Worm (Caenorhabditis elegans) whole organism, late embryonic: ENCODE data around the gene T12G3.11.

ENCODE experiments used
- C08G9.2 ChIP-seq: sonication (generic microtip); optimal IDR thresholded peaks from 2 replicates; lab custom pipeline; 2016; ENCODE audit warnings: mild to moderate bottlenecking, missing genetic modification characterization, moderate library complexity, missing compliant biosample characterization
- F13H6.1 ChIP-seq: sonication (generic microtip); optimal IDR thresholded peaks from 2 replicates; lab custom pipeline; 2016; ENCODE audit warnings: missing genetic modification characterization, missing compliant biosample characterization
- K09A11.1 ChIP-seq: sonication (generic microtip); optimal IDR thresholded peaks from 2 replicates; lab custom pipeline; 2017; ENCODE audit warnings: antibody characterized with exemption, mild to moderate bottlenecking, missing genetic modification characterization, missing compliant biosample characterization; ENCODE audit not compliant: insufficient read depth
- T23F11.4 ChIP-seq: fragments of 200-800 bp; sonication (Bioruptor generic); optimal IDR thresholded peaks from 2 replicates; lab custom pipeline; 2018; ENCODE audit warnings: mild to moderate bottlenecking, missing genetic modification characterization, missing compliant biosample characterization
- Y22D7AL.16 ChIP-seq: sonication (generic microtip); optimal IDR thresholded peaks from 2 replicates; lab custom pipeline; 2016; ENCODE audit warnings: missing genetic modification characterization, missing compliant biosample characterization
- ahr-1 ChIP-seq: sonication (generic microtip); optimal IDR thresholded peaks from 2 replicates; lab custom pipeline; 2016; ENCODE audit warnings: missing genetic modification characterization, missing compliant biosample characterization
- ama-1 ChIP-seq: fragments of 150-350 bp; optimal IDR thresholded peaks from 2 replicates; lab custom pipeline; 2014
- ceh-14 ChIP-seq: sonication (generic microtip); optimal IDR thresholded peaks from 2 replicates; lab custom pipeline; 2016; ENCODE audit warnings: missing genotype, missing genetic modification characterization, missing compliant biosample characterization
- ceh-19 ChIP-seq: fragments of 200-800 bp; sonication (Bioruptor generic); optimal IDR thresholded peaks from 2 replicates; lab custom pipeline; 2018; ENCODE audit warnings: mild to moderate bottlenecking, missing genetic modification characterization, missing compliant biosample characterization
- ceh-24 ChIP-seq: sonication (generic microtip); optimal IDR thresholded peaks from 2 replicates; lab custom pipeline; 2016; ENCODE audit warnings: mild to moderate bottlenecking, missing genetic modification characterization, missing compliant biosample characterization
- ceh-30 ChIP-seq: fragments of 150-350 bp; optimal IDR thresholded peaks from 2 replicates; lab custom pipeline; 2014; ENCODE audit warnings: missing biosample characterization, missing genetic modification characterization
- ceh-31 ChIP-seq: sonication (generic microtip); optimal IDR thresholded peaks from 2 replicates; lab custom pipeline; 2016; ENCODE audit warnings: missing genetic modification characterization, missing compliant biosample characterization
- ceh-34 ChIP-seq: sonication (generic microtip); optimal IDR thresholded peaks from 2 replicates; lab custom pipeline; 2016; ENCODE audit warnings: mild to moderate bottlenecking, missing genetic modification characterization, missing compliant biosample characterization
- ceh-45 ChIP-seq: fragments of 200-800 bp; sonication (Bioruptor generic); IDR thresholded peaks from 2 replicates; pipeline ENCODE4 v1.3.6; 2022; ENCODE audit warnings: missing genetic modification reagents, missing genetic modification characterization, missing compliant biosample characterization
- ceh-9 ChIP-seq: sonication (generic microtip); optimal IDR thresholded peaks from 2 replicates; lab custom pipeline; 2016; ENCODE audit warnings: mild to moderate bottlenecking, missing genetic modification characterization, inconsistent platforms, missing compliant biosample characterization
- che-1 ChIP-seq: sonication (generic microtip); optimal IDR thresholded peaks from 2 replicates; lab custom pipeline; 2016; ENCODE audit warnings: mild to moderate bottlenecking, missing genetic modification characterization, missing compliant biosample characterization
- dve-1 ChIP-seq: sonication (generic microtip); optimal IDR thresholded peaks from 2 replicates; lab custom pipeline; 2017; ENCODE audit warnings: antibody characterized with exemption, mild to moderate bottlenecking, missing genetic modification characterization, missing compliant biosample characterization
- elt-2 ChIP-seq: sonication (generic microtip); optimal IDR thresholded peaks from 2 replicates; lab custom pipeline; 2016; ENCODE audit warnings: missing genetic modification reagents, missing genetic modification characterization, missing compliant biosample characterization
- eyg-1 ChIP-seq: sonication (generic microtip); optimal IDR thresholded peaks from 2 replicates; lab custom pipeline; 2016; ENCODE audit warnings: missing genotype, missing genetic modification characterization, missing compliant biosample characterization
- fax-1 ChIP-seq: sonication (generic microtip); optimal IDR thresholded peaks from 2 replicates; lab custom pipeline; 2016; ENCODE audit warnings: missing genotype, missing genetic modification characterization, missing compliant biosample characterization
- fkh-10 ChIP-seq: fragments of 150-350 bp; optimal IDR thresholded peaks from 2 replicates; lab custom pipeline; 2014; ENCODE audit warnings: missing biosample characterization, missing genetic modification reagents, missing genetic modification characterization
- hlh-13 ChIP-seq: fragments of 200-800 bp; sonication (Bioruptor generic); optimal IDR thresholded peaks from 2 replicates; lab custom pipeline; 2018; ENCODE audit warnings: mild to moderate bottlenecking, missing genetic modification characterization, missing compliant biosample characterization
- hlh-15 ChIP-seq: sonication (generic microtip); optimal IDR thresholded peaks from 2 replicates; lab custom pipeline; 2016; ENCODE audit warnings: missing genetic modification characterization, missing compliant biosample characterization
- hlh-30 ChIP-seq: sonication (generic microtip); optimal IDR thresholded peaks from 2 replicates; lab custom pipeline; 2017; ENCODE audit warnings: antibody characterized with exemption, missing genetic modification characterization, missing compliant biosample characterization; ENCODE audit not compliant: insufficient read depth
- lim-6 ChIP-seq: sonication (generic microtip); optimal IDR thresholded peaks from 2 replicates; lab custom pipeline; 2016; ENCODE audit warnings: missing genetic modification characterization, missing compliant biosample characterization
- lin-11 ChIP-seq: fragments of 200-800 bp; sonication (Bioruptor generic); optimal IDR thresholded peaks from 2 replicates; lab custom pipeline; 2018; ENCODE audit warnings: mild to moderate bottlenecking, missing genetic modification characterization, missing compliant biosample characterization
- madf-2 ChIP-seq: sonication (generic microtip); optimal IDR thresholded peaks from 2 replicates; lab custom pipeline; 2017; ENCODE audit warnings: missing genetic modification characterization, missing compliant biosample characterization
- mec-3 ChIP-seq: sonication (generic microtip); optimal IDR thresholded peaks from 2 replicates; lab custom pipeline; 2016; ENCODE audit warnings: borderline replicate concordance, missing genetic modification characterization, missing compliant biosample characterization
- nfya-1 ChIP-seq: sonication (generic microtip); optimal IDR thresholded peaks from 2 replicates; lab custom pipeline; 2017; ENCODE audit warnings: missing genetic modification characterization, mild to moderate bottlenecking, missing compliant biosample characterization, antibody characterized with exemption, moderate library complexity
- nhr-232 ChIP-seq: sonication (generic microtip); optimal IDR thresholded peaks from 2 replicates; lab custom pipeline; 2016; ENCODE audit warnings: missing genetic modification characterization, missing compliant biosample characterization
- npax-4 ChIP-seq: sonication (generic microtip); optimal IDR thresholded peaks from 2 replicates; lab custom pipeline; 2016; ENCODE audit warnings: missing genetic modification characterization, missing compliant biosample characterization
- pat-9 ChIP-seq: fragments of 200-800 bp; sonication (Bioruptor generic); optimal IDR thresholded peaks from 2 replicates; lab custom pipeline; 2018; ENCODE audit warnings: mild to moderate bottlenecking, missing genetic modification characterization, moderate library complexity, missing compliant biosample characterization
- pha-2 ChIP-seq: sonication (generic microtip); optimal IDR thresholded peaks from 2 replicates; lab custom pipeline; 2017; ENCODE audit warnings: mild to moderate bottlenecking, missing genetic modification characterization, missing compliant biosample characterization
- pha-4 ChIP-seq: fragments of 150-350 bp; optimal IDR thresholded peaks from 2 replicates; lab custom pipeline; 2018; ENCODE audit warnings: missing biosample characterization, missing genetic modification reagents, missing genetic modification characterization
- pqm-1 ChIP-seq: sonication (generic microtip); optimal IDR thresholded peaks from 2 replicates; lab custom pipeline; 2016; ENCODE audit warnings: missing genetic modification characterization, missing compliant biosample characterization
- ref-2 ChIP-seq: sonication (generic microtip); optimal IDR thresholded peaks from 2 replicates; lab custom pipeline; 2016; ENCODE audit warnings: missing genetic modification characterization, missing compliant biosample characterization
- rnt-1 ChIP-seq: sonication (generic microtip); optimal IDR thresholded peaks from 2 replicates; lab custom pipeline; 2016; ENCODE audit warnings: missing genetic modification characterization, missing compliant biosample characterization
- sdc-2 ChIP-seq: sonication (generic microtip); optimal IDR thresholded peaks from 2 replicates; lab custom pipeline; 2016; ENCODE audit warnings: missing genotype, missing genetic modification characterization, missing compliant biosample characterization
- sox-4 ChIP-seq: sonication (generic microtip); optimal IDR thresholded peaks from 2 replicates; lab custom pipeline; 2017; ENCODE audit warnings: mild to moderate bottlenecking, missing genetic modification characterization, inconsistent platforms, missing compliant biosample characterization
- syd-9 ChIP-seq: sonication (generic microtip); optimal IDR thresholded peaks from 2 replicates; lab custom pipeline; 2016; ENCODE audit warnings: mild to moderate bottlenecking, missing genetic modification characterization, moderate library complexity, missing compliant biosample characterization
- tbx-7 ChIP-seq: sonication (generic microtip); optimal IDR thresholded peaks from 2 replicates; lab custom pipeline; 2016; ENCODE audit warnings: missing genotype, missing genetic modification characterization, missing compliant biosample characterization
- unc-3 ChIP-seq, 2 experiments: fragments of 200-800 bp in 1 of 2; sonication (Bioruptor generic) in 1 of 2; sonication (generic microtip) in 1 of 2; conservative IDR thresholded peaks in 1 of 2; optimal IDR thresholded peaks in 1 of 2; 2 replicates each; pipeline versions ENCODE4 v1.3.6 to Lab custom; 2016 to 2022; ENCODE audit warnings: missing compliant biosample characterization in 2 of 2, missing genetic modification characterization in 2 of 2, missing genetic modification reagents in 1 of 2
- unc-42 ChIP-seq: sonication (generic microtip); optimal IDR thresholded peaks from 2 replicates; lab custom pipeline; 2016; ENCODE audit warnings: missing genotype, missing genetic modification characterization, missing compliant biosample characterization
- unc-55 ChIP-seq: sonication (generic microtip); optimal IDR thresholded peaks from 2 replicates; lab custom pipeline; 2017; ENCODE audit warnings: missing biosample characterization, missing genetic modification reagents, missing genetic modification characterization

T12G3.11 gene

ce11 chrIV:12018920-12019319, 10.7 kb downstream of the T12G3.11 start:
- TF ChIP-seq hlh-13 (GFP tag; lab: Kevin White, UChicago) (no peak), hlh-15 (tag; lab: Kevin White, UChicago) (no peak), pqm-1 (tag; lab: Kevin White, UChicago) (no peak)

ce11 chrIV:12015586-12015985, 14.0 kb downstream of the T12G3.11 start, which contains the start of gene lips-6:
Gene lips-6, minus strand, starts transcription at chrIV:12015686.
- TF ChIP-seq F13H6.1 (tag; lab: Kevin White, UChicago) (no peak), ceh-45 (GFP tag; lab: Robert Waterston, UW) (no peak), T23F11.4 (no peak), Y22D7AL.16 (tag; lab: Kevin White, UChicago) (no peak), lin-11 (tag; lab: Kevin White, UChicago) (no peak), pha-4 (tag; lab: Kevin White, UChicago) (no peak), C08G9.2 (tag; lab: Kevin White, UChicago) (no peak), ama-1 (no peak), nhr-232 (tag; lab: Kevin White, UChicago) (no peak), unc-55 (GFP tag; lab: Kevin White, UChicago) (no peak)

- no peak for TF ChIP-seq mec-3
- TF ChIP-seq ceh-31 = no peak
- TF ChIP-seq hlh-15 (tag; lab: Kevin White, UChicago) = no peak
- TF ChIP-seq ref-2 = no peak
- no peak for TF ChIP-seq ahr-1
- TF ChIP-seq unc-55 (GFP tag; lab: Kevin White, UChicago) = no peak
- TF ChIP-seq ceh-19 (GFP tag; lab: Kevin White, UChicago) = no peak
- TF ChIP-seq lin-11 (tag; lab: Kevin White, UChicago) = no peak
These were observed 16.5 kb downstream of the T12G3.11 start, which contains the start of gene spe-17 for ce11 chrIV:12013120-12013519. Gene spe-17, plus strand, starts transcription at chrIV:12013420.

- TF ChIP-seq fax-1 (no peak), ceh-14 (tag; lab: Kevin White, UChicago) (peak; percentile 36), elt-2 (no peak), che-1 (tag; lab: Kevin White, UChicago) (no peak), ceh-34 (tag; lab: Kevin White, UChicago) (no peak), npax-4 (tag; lab: Kevin White, UChicago) (no peak), lim-6 (tag; lab: Kevin White, UChicago) (no peak), fkh-10 (GFP tag; lab: Kevin White, UChicago) (no peak), madf-2 (tag; lab: Kevin White, UChicago) (no peak), ceh-45 (GFP tag; lab: Robert Waterston, UW) (no peak), rnt-1 (tag; lab: Kevin White, UChicago) (peak; percentile 71), ceh-30 (tag; lab: Kevin White, UChicago) (no peak), K09A11.1 (tag; lab: Kevin White, UChicago) (no peak), unc-42 (no peak), nfya-1 (tag; lab: Kevin White, UChicago) (peak; percentile 8), pat-9 (tag; lab: Kevin White, UChicago) (no peak), ama-1 (no peak), Y22D7AL.16 (tag; lab: Kevin White, UChicago) (no peak), nhr-232 (tag; lab: Kevin White, UChicago) (no peak), ref-2 (no peak), pha-2 (no peak), F13H6.1 (tag; lab: Kevin White, UChicago) (no peak), ceh-24 (tag; lab: Kevin White, UChicago) (no peak), syd-9 (tag; lab: Kevin White, UChicago) (no peak), ceh-9 (no peak), lin-11 (tag; lab: Kevin White, UChicago) (no peak), ceh-31 (no peak), ahr-1 (no peak), unc-3 (GFP tag; conservative IDR thresholded peaks at IDR 0.05; lab: Robert Waterston, UW) (no peak), unc-3 (tag; optimal IDR thresholded peaks at IDR 0.05; lab: Kevin White, UChicago) (no peak), sdc-2 (tag; lab: Kevin White, UChicago) (no peak), eyg-1 (tag; lab: Kevin White, UChicago) (no peak), tbx-7 (tag; lab: Kevin White, UChicago) (no peak), sox-4 (tag; lab: Kevin White, UChicago) (no peak), dve-1 (tag; lab: Kevin White, UChicago) (no peak), unc-55 (GFP tag; lab: Kevin White, UChicago) (peak; percentile 51), hlh-30 (tag; lab: Kevin White, UChicago) (no peak)
These were observed 17.1 kb downstream of the T12G3.11 start for ce11 chrIV:12012439-12013003.
